Worm (Caenorhabditis elegans): ENCODE data around the gene sri-28.

Gene sri-28

ce11 chrII:3078496-3078895 is 30.0 kb downstream of the sri-28 start, which contains the start of gene copb-1:
Gene copb-1, plus strand, starts transcription at chrII:3078796.
- TF ChIP-seq nhr-10 (tag; optimal IDR thresholded peaks at IDR 0.05), result no peak
- TF ChIP-seq mbf-1 (tag; optimal IDR thresholded peaks at IDR 0.05), result no peak
- no peak for TF ChIP-seq elt-1 (tag; optimal IDR thresholded peaks at IDR 0.05)
- no peak for TF ChIP-seq sma-9 (GFP tag; optimal IDR thresholded peaks at IDR 0.05)
- TF ChIP-seq sma-9 (tag; optimal IDR thresholded peaks at IDR 0.05), result no peak
- TF ChIP-seq unc-39 (tag; optimal IDR thresholded peaks at IDR 0.05), result no peak
- TF ChIP-seq lin-11 (tag; optimal IDR thresholded peaks at IDR 0.05), result no peak
- no peak for TF ChIP-seq unc-55 (GFP tag; optimal IDR thresholded peaks at IDR 0.05)
- no peak for TF ChIP-seq C34F6.9 (tag; optimal IDR thresholded peaks at IDR 0.05)

- TF ChIP-seq skn-1 (tag; optimal IDR thresholded peaks at IDR 0.05) (no peak), mdl-1 (tag; optimal IDR thresholded peaks at IDR 0.05) (no peak), nhr-237 (tag; optimal IDR thresholded peaks at IDR 0.05) (no peak), crh-2 (tag; optimal IDR thresholded peaks at IDR 0.05) (no peak), nhr-77 (tag; optimal IDR thresholded peaks at IDR 0.05) (no peak)
Measured at ce11 chrII:3087134-3087533, 38.7 kb downstream of the sri-28 start.

DNA sequence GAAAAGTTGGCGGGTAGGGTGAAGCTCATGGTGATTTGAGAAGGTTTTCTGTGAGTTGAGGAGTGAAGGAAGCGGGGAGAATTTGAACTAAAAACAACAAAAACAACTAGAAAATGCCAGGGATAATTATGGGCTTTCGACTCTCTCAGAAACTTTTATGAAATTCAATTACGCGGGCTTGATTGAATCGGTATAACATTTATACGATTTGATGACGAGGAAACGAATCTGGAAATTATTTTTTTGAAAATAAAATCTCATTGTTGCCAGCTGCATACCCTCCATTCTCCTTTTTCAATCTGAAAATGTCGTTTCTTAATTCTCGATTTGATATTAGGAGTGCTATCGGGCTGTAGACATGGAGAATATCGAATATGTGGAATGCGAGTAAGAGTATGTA is 42.8 kb downstream of the sri-28 start, which contains the start of gene srg-21:
srg-21 (minus strand) TSS at position 101 of the 400 bp plus-strand sequence.
- no peak for TF ChIP-seq elt-1 (tag; optimal IDR thresholded peaks at IDR 0.05)
- TF ChIP-seq nhr-77 (tag; optimal IDR thresholded peaks at IDR 0.05), result no peak
- no peak for TF ChIP-seq sma-3 (GFP tag; optimal IDR thresholded peaks at IDR 0.05)
- no peak for TF ChIP-seq mbf-1 (tag; optimal IDR thresholded peaks at IDR 0.05)
- TF ChIP-seq ztf-4 (tag; optimal IDR thresholded peaks at IDR 0.05), result no peak
- no peak for TF ChIP-seq R02D3.7 (tag; optimal IDR thresholded peaks at IDR 0.05)
- no peak for TF ChIP-seq crh-2 (tag; optimal IDR thresholded peaks at IDR 0.05)
- TF ChIP-seq sma-9 (GFP tag; optimal IDR thresholded peaks at IDR 0.05), result no peak
- no peak for TF ChIP-seq sma-9 (tag; optimal IDR thresholded peaks at IDR 0.05)
- no peak for TF ChIP-seq lsy-2 (tag; optimal IDR thresholded peaks at IDR 0.05)
- no peak for TF ChIP-seq blmp-1 (tag; optimal IDR thresholded peaks at IDR 0.05; ENCODE audit: insufficient read depth)
- TF ChIP-seq F13H6.1 (tag; optimal IDR thresholded peaks at IDR 0.05), result no peak
- no peak for TF ChIP-seq nhr-21 (tag; optimal IDR thresholded peaks at IDR 0.05)
- TF ChIP-seq ceh-82 (tag; optimal IDR thresholded peaks at IDR 0.05), result no peak
- TF ChIP-seq C34F6.9 (tag; optimal IDR thresholded peaks at IDR 0.05), result no peak
- no peak for TF ChIP-seq nhr-23 (tag; optimal IDR thresholded peaks at IDR 0.05)
- no peak for TF ChIP-seq dmd-4 (tag; optimal IDR thresholded peaks at IDR 0.05)

DNA sequence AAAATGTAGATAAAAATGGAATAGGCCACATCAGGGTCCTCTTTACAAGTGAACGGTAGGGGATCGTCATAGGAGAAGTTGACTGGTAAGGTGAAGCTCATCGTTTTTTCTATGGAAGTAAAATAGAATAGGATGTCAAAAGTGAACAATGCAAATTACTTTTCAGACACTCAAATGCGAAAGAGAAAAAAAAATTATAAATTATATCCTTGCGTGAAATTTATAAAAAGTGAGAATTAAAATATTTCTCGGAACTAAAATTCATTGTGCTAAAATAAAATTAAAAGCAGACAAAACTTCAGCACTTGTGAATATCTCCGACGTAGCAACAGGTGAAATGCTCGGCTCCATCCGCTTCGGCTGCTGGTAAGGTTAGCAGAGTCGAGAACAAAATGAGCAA is 44.9 kb downstream of the sri-28 start, which contains the start of gene srg-22:
srg-22 (minus strand) TSS at position 101 of the 400 bp plus-strand sequence.
- no peak for TF ChIP-seq zag-1 (tag; optimal IDR thresholded peaks at IDR 0.05)
- no peak for TF ChIP-seq ceh-16 (tag; optimal IDR thresholded peaks at IDR 0.05)
- TF ChIP-seq nhr-6 (tag; optimal IDR thresholded peaks at IDR 0.05), result no peak
- no peak for TF ChIP-seq ZK546.5 (tag; optimal IDR thresholded peaks at IDR 0.05)
- TF ChIP-seq lin-39 (tag; optimal IDR thresholded peaks at IDR 0.05), result no peak
- TF ChIP-seq blmp-1 (tag; optimal IDR thresholded peaks at IDR 0.05; ENCODE audit: insufficient read depth), result no peak
- TF ChIP-seq skn-1 (tag; optimal IDR thresholded peaks at IDR 0.05), result no peak

DNA sequence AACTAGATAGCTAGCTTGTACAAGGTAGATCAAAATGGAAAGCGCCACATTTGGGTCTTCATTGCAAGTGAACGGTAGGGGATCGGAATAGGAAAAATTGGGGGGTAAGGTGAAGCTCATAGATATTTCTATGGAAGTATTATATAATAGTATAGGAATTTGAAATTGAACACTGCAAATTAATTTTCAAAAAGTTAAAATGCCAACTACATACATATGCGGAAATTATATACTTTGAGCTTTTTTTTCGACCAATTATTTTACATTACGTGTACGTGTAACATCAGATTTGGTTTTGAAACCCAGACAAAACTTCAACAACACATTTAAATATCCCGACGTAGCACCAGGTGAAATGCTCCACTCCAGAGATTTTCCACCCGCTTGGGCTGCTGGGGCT is 47.6 kb downstream of the sri-28 start, which contains the start of gene srg-23:
srg-23 (minus strand) TSS at position 101 of the 400 bp plus-strand sequence.
- TF ChIP-seq sma-3 (GFP tag; optimal IDR thresholded peaks at IDR 0.05) (no peak), skn-1 (tag; optimal IDR thresholded peaks at IDR 0.05) (no peak), dmd-4 (tag; optimal IDR thresholded peaks at IDR 0.05) (no peak), nhr-237 (tag; optimal IDR thresholded peaks at IDR 0.05) (no peak)

DNA sequence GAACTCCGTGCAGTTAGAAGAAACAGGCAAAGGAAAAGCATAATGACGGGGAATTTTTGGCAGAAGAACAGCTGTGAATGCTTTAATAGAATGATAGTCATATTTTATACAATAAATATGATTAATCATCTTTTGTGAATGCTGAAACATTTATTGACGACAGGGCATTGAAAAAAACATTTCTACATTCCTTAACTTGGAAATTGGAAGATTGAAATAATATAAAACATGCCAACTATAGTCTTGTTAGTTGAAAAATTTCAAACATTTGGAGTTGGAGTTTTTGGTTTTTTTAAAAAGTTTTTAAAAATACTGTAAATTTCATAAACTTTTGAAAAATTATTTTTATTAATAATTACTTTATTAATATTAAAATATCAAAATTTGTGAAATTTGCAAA is 48.4 kb downstream of the sri-28 start, which contains the start of gene Y25C1A.14:
Y25C1A.14 (minus strand) TSS at position 101 of the 400 bp plus-strand sequence.
- no peak for TF ChIP-seq crh-2 (tag; optimal IDR thresholded peaks at IDR 0.05)
- TF ChIP-seq lin-39 (tag; optimal IDR thresholded peaks at IDR 0.05), result no peak
- no peak for TF ChIP-seq sma-9 (GFP tag; optimal IDR thresholded peaks at IDR 0.05)
- no peak for TF ChIP-seq sma-9 (tag; optimal IDR thresholded peaks at IDR 0.05)
- TF ChIP-seq R02D3.7 (tag; optimal IDR thresholded peaks at IDR 0.05), result no peak
- TF ChIP-seq peb-1 (tag; optimal IDR thresholded peaks at IDR 0.05), result no peak
- TF ChIP-seq unc-39 (tag; optimal IDR thresholded peaks at IDR 0.05), result no peak
- TF ChIP-seq zag-1 (tag; optimal IDR thresholded peaks at IDR 0.05), result no peak
- no peak for TF ChIP-seq aly-2 (tag; optimal IDR thresholded peaks at IDR 0.05)

Data from whole organism, L2 larva.